Fruit fly (Drosophila melanogaster) whole organism: Measurements from ENCODE around the gene CG32091.

Experiments
- CG8478 ChIP-seq: fragments of >200 bp; optimal IDR thresholded peaks from 2 replicates; lab custom pipeline; 2018; ENCODE audit warnings: inconsistent platforms
- Dll ChIP-seq: fragments of >200 bp; optimal IDR thresholded peaks from 2 replicates; lab custom pipeline; 2017
- EcR ChIP-seq, 2 experiments: fragments of >200 bp; optimal IDR thresholded peaks; 2 replicates each; lab custom pipeline; 2017; ENCODE audit warnings: missing biosample characterization in 2 of 2, missing genetic modification characterization in 2 of 2, missing genetic modification reagents in 2 of 2
- psq ChIP-seq: fragments of >200 bp; optimal IDR thresholded peaks from 2 replicates; lab custom pipeline; 2017

dm6 chr3L:11636829-11637228, 5.6 kb downstream of the CG32091 start:
- TF ChIP-seq CG8478 (lab: Kevin White, UChicago): no peak
- no peak for TF ChIP-seq Dll (lab: Kevin White, UChicago)
- TF ChIP-seq psq (lab: Kevin White, UChicago): no peak
- TF ChIP-seq EcR (GFP tag; optimal IDR thresholded peaks at IDR 0.05; lab: Kevin White, UChicago): no peak
